Fruit fly (Drosophila melanogaster) whole organism, pupa: ENCODE results near the gene Tsp.

Experiments
- CG10348 ChIP-seq: fragments of 200-800 bp; sonication (Bioruptor generic); IDR thresholded peaks from 2 replicates; pipeline ENCODE4 v1.3.6; 2022; ENCODE audit warnings: missing biosample characterization, missing genetic modification characterization
- CG12605 ChIP-seq: fragments of 200-800 bp; sonication (Bioruptor generic); IDR thresholded peaks from 2 replicates; pipeline ENCODE4 v1.3.6; 2022; ENCODE audit warnings: missing biosample characterization, missing genetic modification characterization
- CG13204 ChIP-seq: fragments of 200-800 bp; sonication (Bioruptor generic); optimal IDR thresholded peaks from 2 replicates; lab custom pipeline; 2018; ENCODE audit warnings: missing biosample characterization, mild to moderate bottlenecking, missing genetic modification characterization, moderate library complexity
- CG14655 ChIP-seq: fragments of 200-800 bp; sonication (Bioruptor generic); optimal IDR thresholded peaks from 3 replicates; lab custom pipeline; 2017; ENCODE audit warnings: mild to moderate bottlenecking, missing biosample characterization, missing genetic modification reagents, missing genetic modification characterization
- CG15710 ChIP-seq: fragments of 200-800 bp; sonication (Bioruptor generic); optimal IDR thresholded peaks from 2 replicates; lab custom pipeline; 2018; ENCODE audit warnings: missing biosample characterization, mild to moderate bottlenecking, missing genetic modification characterization, moderate library complexity
- CG17806 ChIP-seq: fragments of 200-800 bp; sonication (Bioruptor generic); optimal IDR thresholded peaks from 2 replicates; lab custom pipeline; 2018; ENCODE audit warnings: missing biosample characterization, mild to moderate bottlenecking, missing genetic modification characterization, moderate library complexity
- CG32121 ChIP-seq: fragments of 200-800 bp; sonication (Bioruptor generic); IDR thresholded peaks from 2 replicates; pipeline ENCODE4 v1.3.6; 2022; ENCODE audit warnings: missing biosample characterization, missing genetic modification characterization
- CG34367 ChIP-seq: fragments of 200-800 bp; sonication (Bioruptor generic); optimal IDR thresholded peaks from 2 replicates; lab custom pipeline; 2018; ENCODE audit warnings: missing biosample characterization, mild to moderate bottlenecking, missing genetic modification characterization
- CG4496 ChIP-seq: fragments of 200-800 bp; sonication (Bioruptor generic); IDR thresholded peaks from 3 replicates; pipeline ENCODE4 v1.3.6; 2022; ENCODE audit warnings: missing biosample characterization, missing genetic modification characterization
- CG8159 ChIP-seq: fragments of 200-800 bp; sonication (Bioruptor generic); optimal IDR thresholded peaks from 3 replicates; lab custom pipeline; 2018; ENCODE audit warnings: missing biosample characterization, mild to moderate bottlenecking, missing genetic modification characterization, moderate library complexity
- CG8301 ChIP-seq: fragments of 200-800 bp; sonication (Bioruptor generic); optimal IDR thresholded peaks from 2 replicates; lab custom pipeline; 2018; ENCODE audit warnings: missing biosample characterization, mild to moderate bottlenecking, missing genetic modification characterization
- CG9948 ChIP-seq: fragments of 200-800 bp; sonication (Bioruptor generic); optimal IDR thresholded peaks from 2 replicates; lab custom pipeline; 2018; ENCODE audit warnings: missing biosample characterization, mild to moderate bottlenecking, missing genetic modification characterization, moderate library complexity
- D1 ChIP-seq: fragments of 200-800 bp; sonication (Bioruptor generic); optimal IDR thresholded peaks from 2 replicates; lab custom pipeline; 2018; ENCODE audit warnings: missing biosample characterization, mild to moderate bottlenecking, missing genetic modification characterization, moderate library complexity
- EcR ChIP-seq: fragments of 200-800 bp; sonication (Bioruptor generic); optimal IDR thresholded peaks from 3 replicates; lab custom pipeline; 2019; ENCODE audit warnings: missing biosample characterization, missing genetic modification characterization, mild to moderate bottlenecking, moderate library complexity, missing genetic modification reagents
- Ets98B ChIP-seq: fragments of 200-800 bp; sonication (Bioruptor generic); IDR thresholded peaks from 2 replicates; pipeline ENCODE4 v1.3.6; 2022; ENCODE audit warnings: missing biosample characterization, missing genetic modification characterization
- Pif1A ChIP-seq: fragments of 200-800 bp; sonication (Bioruptor generic); optimal IDR thresholded peaks from 3 replicates; lab custom pipeline; 2016; ENCODE audit warnings: missing biosample characterization, missing genetic modification characterization
- Pif1B ChIP-seq: fragments of 200-800 bp; sonication (Bioruptor generic); optimal IDR thresholded peaks from 3 replicates; lab custom pipeline; 2016; ENCODE audit warnings: missing biosample characterization, missing genetic modification characterization
- Snoo ChIP-seq: fragments of 200-800 bp; sonication (Bioruptor generic); optimal IDR thresholded peaks from 3 replicates; lab custom pipeline; 2017; ENCODE audit warnings: missing biosample characterization, mild to moderate bottlenecking, missing genetic modification characterization, inconsistent platforms
- fd96Ca ChIP-seq: fragments of 200-800 bp; sonication (Bioruptor generic); IDR thresholded peaks from 3 replicates; pipeline ENCODE4 v1.3.6; 2022; ENCODE audit warnings: missing biosample characterization, missing genetic modification characterization
- gl ChIP-seq: fragments of 200-800 bp; sonication (Bioruptor generic); optimal IDR thresholded peaks from 2 replicates; lab custom pipeline; 2018; ENCODE audit warnings: missing biosample characterization, mild to moderate bottlenecking, missing genetic modification characterization
- rn ChIP-seq: fragments of 200-800 bp; sonication (Bioruptor generic); IDR thresholded peaks from 2 replicates; pipeline ENCODE4 v1.3.6; 2022; ENCODE audit warnings: missing biosample characterization, missing genetic modification characterization

The Tsp gene

dm6 chr2L:6732566-6732965 lies 23.7 kb upstream of the Tsp start, which contains the start of gene TTLL3B:
Gene TTLL3B, plus strand, starts transcription at chr2L:6732866.
- TF ChIP-seq Snoo, result no peak
- TF ChIP-seq CG17806 (tag; lab: Kevin White, UChicago), result no peak
- TF ChIP-seq fd96Ca (GFP tag; lab: Robert Waterston, UW), result no peak
- no peak for TF ChIP-seq Pif1B (GFP tag; lab: Kevin White, UChicago)
- TF ChIP-seq CG10348 (GFP tag; lab: Robert Waterston, UW), result no peak
- no peak for TF ChIP-seq EcR
- TF ChIP-seq Ets98B (GFP tag; lab: Robert Waterston, UW), result no peak

DNA sequence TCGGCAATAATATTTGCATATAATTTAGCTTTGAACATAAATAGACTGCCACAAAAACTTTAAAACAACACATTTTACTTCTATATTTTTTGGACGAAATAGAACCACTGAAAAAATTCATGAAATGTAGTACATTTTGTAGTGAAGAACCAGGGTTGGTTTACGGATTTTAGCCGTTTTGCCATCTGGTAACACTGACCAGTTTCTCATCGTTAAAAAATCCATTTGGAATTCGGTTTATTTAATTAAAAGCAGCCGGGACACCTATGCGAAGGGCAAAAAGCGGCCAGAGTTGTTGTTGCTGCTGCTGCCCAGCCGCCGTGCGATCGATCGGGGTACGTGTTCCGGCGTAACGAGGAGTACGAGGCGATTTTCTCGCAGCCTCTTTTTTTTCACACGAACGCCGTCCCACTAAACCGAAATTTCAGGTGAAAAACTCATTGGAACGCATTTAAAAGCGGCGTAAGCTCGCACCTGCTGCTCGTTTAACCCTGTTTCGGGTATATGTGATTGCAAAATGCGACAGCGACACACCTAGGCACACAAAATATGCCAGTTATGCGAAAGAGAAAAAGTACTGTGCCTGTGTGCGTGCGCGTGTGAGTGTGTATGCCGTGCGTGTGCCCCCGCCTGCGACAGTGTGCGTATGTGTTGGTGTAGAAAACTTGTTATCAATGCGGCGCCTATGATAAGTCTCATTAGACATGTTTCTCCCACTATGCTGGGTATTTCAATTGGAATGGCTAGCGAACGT lies 15.0 kb upstream of the Tsp start, which contains the start of gene Liprin-alpha:
Liprin-alpha (plus strand) TSS at position 154 of the 754 bp plus-strand sequence.
- TF ChIP-seq fd96Ca (GFP tag; lab: Robert Waterston, UW) (peak; percentile 43; the same call in 1 of the 3 replicates), CG4496 (GFP tag; lab: Robert Waterston, UW) (no peak), CG8159 (no peak)

- TF ChIP-seq CG32121 (GFP tag; lab: Robert Waterston, UW) (peak; percentile 14; the same call in 1 of the 2 replicates), CG4496 (GFP tag; lab: Robert Waterston, UW) (peak; percentile 49; the same call in 1 of the 3 replicates), Ets98B (GFP tag; lab: Robert Waterston, UW) (no peak), CG34367 (tag; lab: Kevin White, UChicago) (no peak), EcR (peak; percentile 9), CG15710 (peak; percentile 10), CG12605 (no peak), CG8159 (no peak)
- TF ChIP-seq, all 21 proteins: peak for 4
Observed at dm6 chr2L:6722822-6723749, 14.2 kb upstream of the Tsp start, which contains the start of gene homer. Gene homer, minus strand, starts transcription at chr2L:6723359.

dm6 chr2L:6721710-6722109 lies 12.8 kb upstream of the Tsp start:
- TF ChIP-seq CG4496 (GFP tag; lab: Robert Waterston, UW) (no peak), CG10348 (GFP tag; lab: Robert Waterston, UW) (no peak), Pif1A (GFP tag; lab: Kevin White, UChicago) (no peak)

dm6 chr2L:6717460-6717859 lies 8.6 kb upstream of the Tsp start, which contains the start of gene Aatf:
Gene Aatf, plus strand, starts transcription at chr2L:6717625.
- TF ChIP-seq CG8159 (no peak), CG4496 (GFP tag; lab: Robert Waterston, UW) (no peak), Ets98B (GFP tag; lab: Robert Waterston, UW) (0 out of 2 replicates have a peak, but pooled peaks have one; percentile 6)

DNA sequence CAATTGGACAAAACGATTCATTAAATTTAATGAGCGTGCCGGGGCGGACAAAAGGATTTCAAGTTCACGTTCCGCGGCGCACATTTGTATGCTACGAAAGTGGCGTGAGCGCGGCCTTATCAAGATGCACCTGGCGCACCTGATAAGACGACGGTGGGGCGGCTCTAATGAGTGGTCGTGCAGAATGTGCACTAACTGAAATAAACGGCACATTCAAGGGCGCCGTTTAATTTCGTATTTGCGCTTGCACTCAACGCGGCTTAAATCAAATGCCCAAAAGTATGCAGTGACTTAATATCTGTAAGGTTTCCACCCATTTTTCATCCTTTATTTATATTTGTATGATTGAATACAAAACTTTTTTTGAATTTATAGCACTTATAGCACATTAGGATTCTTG lies 8.0 kb upstream of the Tsp start:
- no peak for TF ChIP-seq gl (tag; lab: Kevin White, UChicago)
- no peak for TF ChIP-seq CG14655 (GFP tag; lab: Kevin White, UChicago)
- TF ChIP-seq CG8159, result no peak
- no peak for TF ChIP-seq CG4496 (GFP tag; lab: Robert Waterston, UW)
- TF ChIP-seq CG13204 (GFP tag; lab: Kevin White, UChicago), result no peak
- TF ChIP-seq CG34367 (tag; lab: Kevin White, UChicago), result no peak
- TF ChIP-seq D1, result no peak
- no peak for TF ChIP-seq CG17806 (tag; lab: Kevin White, UChicago)
- TF ChIP-seq CG15710, result no peak
- no peak for TF ChIP-seq Pif1B (GFP tag; lab: Kevin White, UChicago)
- TF ChIP-seq fd96Ca (GFP tag; lab: Robert Waterston, UW), result no peak
- TF ChIP-seq CG12605, result no peak
- TF ChIP-seq Pif1A (GFP tag; lab: Kevin White, UChicago), result no peak
- no peak for TF ChIP-seq Ets98B (GFP tag; lab: Robert Waterston, UW)
- TF ChIP-seq EcR, result no peak
- TF ChIP-seq Snoo, result no peak
- TF ChIP-seq CG32121 (GFP tag; lab: Robert Waterston, UW), result no peak
- TF ChIP-seq CG8301 (tag; lab: Kevin White, UChicago), result no peak
- no peak for TF ChIP-seq rn (GFP tag; lab: Robert Waterston, UW)

- no peak for TF ChIP-seq CG8159
- TF ChIP-seq CG10348 (GFP tag; lab: Robert Waterston, UW), result no peak
- TF ChIP-seq fd96Ca (GFP tag; lab: Robert Waterston, UW), result no peak
- no peak for TF ChIP-seq CG8301 (tag; lab: Kevin White, UChicago)
- no peak for TF ChIP-seq Pif1B (GFP tag; lab: Kevin White, UChicago)
- no peak for TF ChIP-seq EcR
- TF ChIP-seq D1, result no peak
- TF ChIP-seq CG14655 (GFP tag; lab: Kevin White, UChicago), result no peak
- no peak for TF ChIP-seq CG17806 (tag; lab: Kevin White, UChicago)
- no peak for TF ChIP-seq rn (GFP tag; lab: Robert Waterston, UW)
- TF ChIP-seq CG15710, result no peak
- no peak for TF ChIP-seq CG9948 (tag; lab: Kevin White, UChicago)
- no peak for TF ChIP-seq Snoo
- TF ChIP-seq gl (tag; lab: Kevin White, UChicago), result no peak
- TF ChIP-seq CG12605, result no peak
- no peak for TF ChIP-seq Pif1A (GFP tag; lab: Kevin White, UChicago)
- TF ChIP-seq CG13204 (GFP tag; lab: Kevin White, UChicago), result no peak
- no peak for TF ChIP-seq CG4496 (GFP tag; lab: Robert Waterston, UW)
- TF ChIP-seq Ets98B (GFP tag; lab: Robert Waterston, UW), result no peak
- no peak for TF ChIP-seq CG32121 (GFP tag; lab: Robert Waterston, UW)
Observed at dm6 chr2L:6716182-6716770, 7.4 kb upstream of the Tsp start, which contains the start of gene AkhR. Gene AkhR, minus strand, starts transcription at chr2L:6716186.
